Fruit fly (Drosophila melanogaster): Measurements from ENCODE around the gene CG6254.

Gene CG6254

dm6 chr3R:10169124-10169766 is 8.1 kb upstream of the CG6254 start:
- TF ChIP-seq OdsH (GFP tag; optimal IDR thresholded peaks at IDR 0.05), result peak; percentile 15
- TF ChIP-seq Dif (GFP tag; optimal IDR thresholded peaks at IDR 0.05; ENCODE audit: partially characterized antibody), result no peak

DNA sequence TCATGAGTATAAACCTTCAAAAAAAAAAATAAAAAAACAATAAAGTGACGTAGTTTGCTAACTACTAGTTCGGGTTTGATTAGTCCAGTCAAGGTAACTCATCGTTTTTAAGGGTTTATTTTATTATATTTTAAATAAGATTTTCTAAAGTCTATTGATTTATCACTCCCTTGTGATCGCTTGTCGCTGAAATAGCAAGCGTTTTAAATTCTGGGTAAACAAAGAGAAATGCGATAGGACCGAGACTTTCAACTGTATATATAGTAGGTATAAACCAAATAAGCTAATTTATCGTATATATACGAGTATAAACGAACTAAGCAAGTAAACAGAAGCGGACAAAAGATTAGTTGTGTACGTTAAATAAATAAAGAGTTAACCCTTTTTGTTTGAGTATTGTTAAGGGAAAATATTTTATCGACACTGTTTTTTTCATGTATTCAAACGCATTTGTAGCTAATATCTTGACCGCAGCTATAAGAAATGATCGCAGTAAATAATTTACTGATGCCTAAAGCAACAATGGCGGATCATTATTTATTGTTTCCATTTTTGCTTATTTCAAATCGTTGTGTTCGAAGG is 7.4 kb upstream of the CG6254 start:
- TF ChIP-seq Mio (GFP tag; optimal IDR thresholded peaks at IDR 0.05), result no peak
- no peak for TF ChIP-seq tai (GFP tag; optimal IDR thresholded peaks at IDR 0.05)
- TF ChIP-seq ey (GFP tag; optimal IDR thresholded peaks at IDR 0.05), result peak; percentile 65
- TF ChIP-seq Abd-B (GFP tag; optimal IDR thresholded peaks at IDR 0.05), result no peak
- TF ChIP-seq dmrt93B (GFP tag; optimal IDR thresholded peaks at IDR 0.05), result peak; percentile 57
- TF ChIP-seq Sp1 (GFP tag; optimal IDR thresholded peaks at IDR 0.05), result peak; percentile 61
- TF ChIP-seq h (GFP tag; optimal IDR thresholded peaks at IDR 0.05), result peak; percentile 35
- no peak for TF ChIP-seq sv (GFP tag; optimal IDR thresholded peaks at IDR 0.05)
- no peak for TF ChIP-seq Myc (optimal IDR thresholded peaks at IDR 0.05)
- TF ChIP-seq pan (optimal IDR thresholded peaks at IDR 0.05), result no peak
- TF ChIP-seq Vsx2 (GFP tag; optimal IDR thresholded peaks at IDR 0.05; ENCODE audit: partially characterized antibody), result no peak
- TF ChIP-seq HLH106 (tag; optimal IDR thresholded peaks at IDR 0.05), result peak; percentile 59
- TF ChIP-seq fru (GFP tag; optimal IDR thresholded peaks at IDR 0.05), result peak; percentile 56
- no peak for TF ChIP-seq sage (GFP tag; optimal IDR thresholded peaks at IDR 0.05)
- peak; percentile 57 for TF ChIP-seq woc (GFP tag; optimal IDR thresholded peaks at IDR 0.05)
- peak; percentile 58 for TF ChIP-seq Jra (GFP tag; optimal IDR thresholded peaks at IDR 0.05)
- TF ChIP-seq CG9705 (GFP tag; optimal IDR thresholded peaks at IDR 0.05), result no peak
- TF ChIP-seq brk (GFP tag; optimal IDR thresholded peaks at IDR 0.05), result no peak
- TF ChIP-seq CrebA (GFP tag; optimal IDR thresholded peaks at IDR 0.05; ENCODE audit: borderline replicate concordance), result peak; percentile 23
- no peak for TF ChIP-seq GATAd (GFP tag; optimal IDR thresholded peaks at IDR 0.05)
- peak; percentile 33 for TF ChIP-seq psq (GFP tag; optimal IDR thresholded peaks at IDR 0.05)
- peak; percentile 51 for TF ChIP-seq rgr (GFP tag; optimal IDR thresholded peaks at IDR 0.05)
- TF ChIP-seq Rel (GFP tag; optimal IDR thresholded peaks at IDR 0.05), result no peak
- TF ChIP-seq Rel (tag; optimal IDR thresholded peaks at IDR 0.05), result no peak
- TF ChIP-seq Dif (GFP tag; optimal IDR thresholded peaks at IDR 0.05; ENCODE audit: partially characterized antibody), result no peak
- TF ChIP-seq Hnf4 (GFP tag; optimal IDR thresholded peaks at IDR 0.05), result peak; percentile 20
- no peak for TF ChIP-seq jim (GFP tag; optimal IDR thresholded peaks at IDR 0.05)
- no peak for TF ChIP-seq Hr78 (GFP tag; optimal IDR thresholded peaks at IDR 0.05)
- no peak for TF ChIP-seq N (GFP tag; optimal IDR thresholded peaks at IDR 0.05)
- TF ChIP-seq Hr83 (GFP tag; optimal IDR thresholded peaks at IDR 0.05; ENCODE audit: poor library complexity, severe bottlenecking), result peak; percentile 52
- TF ChIP-seq CG32264 (GFP tag; optimal IDR thresholded peaks at IDR 0.05), result peak; percentile 72
- peak; percentile 63 for TF ChIP-seq OdsH (GFP tag; optimal IDR thresholded peaks at IDR 0.05)
- no peak for TF ChIP-seq dl (GFP tag; optimal IDR thresholded peaks at IDR 0.05; ENCODE audit: insufficient read depth in 1 of 2, partially characterized antibody in 2 of 2)
- TF ChIP-seq foxo (GFP tag; optimal IDR thresholded peaks at IDR 0.05), result peak in 1 of 2 experiments; percentile 65
- TF ChIP-seq lola (GFP tag; optimal IDR thresholded peaks at IDR 0.05), result no peak
- peak; percentile 15 for TF ChIP-seq br (GFP tag; optimal IDR thresholded peaks at IDR 0.05)
- no peak for TF ChIP-seq dsf (GFP tag; optimal IDR thresholded peaks at IDR 0.05; ENCODE audit: borderline replicate concordance)
- TF ChIP-seq usp (GFP tag; optimal IDR thresholded peaks at IDR 0.05), result no peak
- TF ChIP-seq Dfd (GFP tag; optimal IDR thresholded peaks at IDR 0.05), result no peak

dm6 chr3R:10167280-10167679 is 6.1 kb upstream of the CG6254 start:
- TF ChIP-seq GATAd (GFP tag; optimal IDR thresholded peaks at IDR 0.05) (no peak), CG9705 (GFP tag; optimal IDR thresholded peaks at IDR 0.05) (no peak), jim (GFP tag; optimal IDR thresholded peaks at IDR 0.05) (no peak), Myc (optimal IDR thresholded peaks at IDR 0.05) (no peak), ey (GFP tag; optimal IDR thresholded peaks at IDR 0.05) (no peak), brk (GFP tag; optimal IDR thresholded peaks at IDR 0.05) (no peak), Hnf4 (GFP tag; optimal IDR thresholded peaks at IDR 0.05) (no peak), fru (GFP tag; optimal IDR thresholded peaks at IDR 0.05) (no peak)

All from whole organism, wandering third instar larva.